Fruit fly (Drosophila melanogaster): ENCODE data around the gene CG13309.

Gene CG13309

DNA sequence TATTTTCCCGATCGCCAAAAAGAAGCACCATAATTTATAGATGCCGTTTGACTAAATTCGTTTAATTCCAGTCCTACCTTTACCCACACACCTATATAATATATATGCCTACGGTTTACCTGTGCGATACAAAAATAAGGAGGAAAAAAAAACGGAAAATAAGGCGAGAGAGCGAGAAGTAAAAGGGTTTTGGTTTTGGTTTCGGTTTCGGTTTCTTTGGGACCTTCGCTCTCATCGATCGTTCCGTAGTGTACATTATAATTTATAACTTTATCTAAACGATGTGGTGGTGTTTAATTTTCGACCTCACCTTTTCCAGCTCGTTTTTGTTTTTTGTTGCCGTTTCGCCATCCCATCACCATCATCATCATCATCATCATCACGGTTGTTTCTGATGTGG, 15.4 kb downstream of the CG13309 start:
- no peak for TF ChIP-seq noc (tag; optimal IDR thresholded peaks at IDR 0.05)

DNA sequence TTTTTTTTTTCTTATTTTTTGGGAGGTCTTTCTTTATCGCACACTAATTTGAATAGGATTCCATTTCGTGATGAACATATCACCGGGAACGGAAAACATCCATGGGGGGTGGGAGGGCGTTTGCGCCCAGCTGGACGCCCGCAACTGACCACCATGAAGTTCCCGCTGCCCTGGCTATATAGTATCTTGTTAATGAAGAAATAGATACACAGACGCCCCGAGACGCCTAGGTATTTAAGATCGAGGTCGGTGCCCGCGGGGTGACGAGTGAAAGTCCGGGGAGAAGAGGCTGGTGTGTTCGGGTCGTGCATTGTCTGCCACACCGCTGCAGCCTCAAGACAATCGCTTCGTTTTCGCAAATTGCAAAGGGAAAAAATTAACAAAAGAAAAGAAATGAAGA, 15.8 kb downstream of the CG13309 start:
- TF ChIP-seq noc (tag; optimal IDR thresholded peaks at IDR 0.05), result no peak

DNA sequence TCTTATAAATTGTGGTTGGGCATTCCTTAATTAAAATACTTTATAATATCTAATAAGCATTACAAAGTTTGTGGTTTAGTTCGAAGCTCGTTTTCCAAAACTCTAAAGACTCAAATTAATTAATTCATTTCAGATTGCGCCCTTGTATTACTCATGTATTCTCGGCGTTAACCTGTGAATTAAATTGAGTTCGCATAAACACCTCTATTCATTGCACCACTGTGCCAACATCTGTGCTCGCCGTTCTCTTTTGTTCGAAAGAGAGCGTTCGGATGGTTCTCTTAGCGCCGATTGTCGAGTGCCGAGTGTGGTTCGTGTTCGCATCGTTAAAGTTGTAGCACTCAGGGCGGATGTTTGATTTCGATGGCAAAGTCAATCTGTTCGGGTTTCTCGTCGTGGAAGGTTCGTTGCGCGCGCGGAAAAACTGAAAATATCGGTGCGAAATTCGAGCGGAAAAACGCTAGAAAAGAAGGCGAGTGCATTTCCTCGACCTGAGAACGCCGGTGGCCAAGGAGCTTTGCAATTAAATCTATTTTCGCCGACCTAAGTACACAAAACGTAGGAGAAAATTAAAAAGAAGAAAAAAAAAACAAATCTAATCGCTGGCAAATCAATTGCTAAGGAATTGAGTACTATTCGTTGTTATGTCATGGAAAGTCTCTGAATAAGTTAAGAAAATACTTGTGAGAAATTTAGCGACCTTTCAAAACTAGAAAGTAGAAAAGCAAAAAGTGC, 17.1 kb downstream of the CG13309 start, which contains the start of gene dally:
Gene dally (plus strand): TSS at position 373 of the 735 bp plus-strand sequence.
- peak; percentile 30 for TF ChIP-seq noc (tag; optimal IDR thresholded peaks at IDR 0.05)

DNA sequence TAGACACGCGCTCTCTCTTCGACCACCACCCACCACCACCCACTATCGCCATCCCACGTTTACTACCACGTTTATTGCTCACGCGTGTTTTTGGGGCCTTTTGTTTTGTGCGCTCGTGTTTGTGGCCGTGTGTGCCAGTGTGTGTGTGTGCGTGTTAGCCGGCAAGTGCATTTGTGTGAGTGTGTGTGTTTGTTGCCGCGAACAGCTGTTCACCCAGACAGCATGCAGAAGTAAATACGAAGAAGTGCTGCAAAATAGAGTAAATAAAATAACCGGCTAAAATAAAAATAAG, 17.6 kb downstream of the CG13309 start:
- TF ChIP-seq noc (tag; optimal IDR thresholded peaks at IDR 0.05), result no peak

DNA sequence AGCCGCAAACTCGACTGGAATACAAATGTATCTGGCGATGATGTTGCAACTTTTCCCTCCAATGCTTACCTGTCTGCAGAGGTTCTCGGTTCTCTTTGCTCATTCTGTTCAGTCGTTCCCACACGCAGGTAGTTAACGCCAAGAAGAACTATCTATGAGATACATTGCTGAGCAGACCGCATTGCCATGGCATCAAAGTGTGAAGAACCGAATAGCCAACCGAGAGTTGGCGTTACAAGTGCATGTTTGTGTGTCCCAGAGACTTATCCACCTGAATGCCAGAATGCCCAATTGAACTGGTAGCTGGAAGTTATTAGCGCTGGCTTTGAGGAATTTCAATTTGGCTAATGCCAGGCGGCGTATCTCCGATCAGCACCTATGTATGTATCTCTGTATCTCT, 19.4 kb downstream of the CG13309 start:
- no peak for TF ChIP-seq noc (tag; optimal IDR thresholded peaks at IDR 0.05)

DNA sequence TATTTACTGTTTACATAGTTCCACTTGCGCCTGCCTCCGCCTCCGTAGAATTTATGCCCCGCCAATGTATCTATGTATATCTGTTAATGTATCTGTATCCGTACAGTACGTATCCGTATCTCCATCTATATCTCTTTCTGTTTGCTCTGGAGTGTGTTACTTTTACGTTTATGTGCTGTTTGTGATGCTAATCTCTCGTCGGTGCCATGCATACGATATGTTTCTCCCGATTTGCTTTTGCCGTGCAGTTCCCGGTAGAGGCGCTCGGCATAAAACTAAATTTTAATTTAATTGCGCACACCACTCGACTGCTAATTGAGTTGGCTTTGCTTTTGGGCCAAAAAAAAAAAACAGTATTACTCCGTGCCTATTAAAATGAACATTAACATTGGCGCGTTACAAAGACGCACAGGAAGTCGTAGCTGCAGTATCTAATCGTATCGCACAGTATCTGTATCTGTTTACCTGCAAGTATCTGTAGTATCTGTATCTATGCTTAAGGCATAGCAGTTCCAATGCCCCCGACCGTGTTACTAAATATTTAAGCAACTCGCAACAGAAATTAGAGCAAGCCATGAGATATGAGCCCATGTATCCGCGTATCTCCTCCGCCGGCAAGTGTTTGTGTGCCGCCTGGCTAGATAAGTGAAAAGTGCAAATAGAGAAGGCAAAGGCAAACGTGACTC, 20.0 kb downstream of the CG13309 start:
- no peak for TF ChIP-seq noc (tag; optimal IDR thresholded peaks at IDR 0.05)

DNA sequence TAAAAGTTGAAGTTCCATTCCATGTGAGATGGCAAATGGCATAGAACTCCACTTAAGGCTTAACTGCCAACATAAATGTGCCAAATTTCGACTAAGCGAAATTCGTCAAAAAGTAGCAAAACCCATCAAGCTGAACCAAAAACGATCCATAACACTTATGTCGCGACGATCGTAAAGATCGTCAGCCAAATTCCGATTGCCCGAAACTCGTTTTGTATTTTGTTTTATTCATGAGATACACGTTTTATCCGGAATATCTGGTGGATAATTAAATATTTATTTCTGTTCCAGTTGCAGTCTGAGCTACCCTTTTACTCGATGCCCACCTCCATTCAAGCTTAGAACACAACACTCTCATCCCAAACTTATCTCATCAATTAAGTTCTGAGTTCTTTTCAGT, 20.8 kb downstream of the CG13309 start:
- TF ChIP-seq noc (tag; optimal IDR thresholded peaks at IDR 0.05), result no peak

DNA sequence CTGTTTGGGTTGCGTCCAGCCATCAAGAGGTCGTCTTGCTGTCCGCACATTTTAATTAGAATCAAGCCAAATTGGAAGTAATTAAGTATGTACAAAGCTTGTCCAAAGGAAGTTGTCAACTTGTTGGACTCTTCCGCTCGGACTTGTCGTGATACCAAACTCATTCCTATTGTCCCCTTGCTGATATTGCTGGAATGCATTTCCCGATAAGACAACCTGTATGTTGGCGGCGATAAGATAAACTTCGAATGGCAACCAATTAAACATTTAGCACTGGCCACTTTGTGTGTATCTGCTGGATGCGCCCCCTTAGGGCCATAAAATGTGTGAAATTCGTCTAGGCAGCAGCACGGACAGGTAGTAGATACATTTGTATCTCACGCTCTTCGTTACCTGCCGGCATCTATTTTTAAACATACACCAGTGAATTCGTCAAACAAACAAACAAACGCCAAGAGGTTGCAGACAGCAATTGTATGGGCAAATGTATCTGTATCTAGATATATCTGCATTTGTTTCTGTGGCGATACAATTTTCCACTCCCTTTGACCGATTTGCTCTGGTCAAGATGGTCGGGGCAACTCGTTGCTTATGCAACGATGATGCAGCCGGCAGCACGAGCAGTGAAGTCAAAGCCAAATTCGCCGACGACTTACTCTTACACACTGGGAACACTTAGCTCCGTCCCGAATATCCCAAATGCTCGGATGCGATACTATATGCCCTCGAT, 22.7 kb downstream of the CG13309 start:
- no peak for TF ChIP-seq noc (tag; optimal IDR thresholded peaks at IDR 0.05)

DNA sequence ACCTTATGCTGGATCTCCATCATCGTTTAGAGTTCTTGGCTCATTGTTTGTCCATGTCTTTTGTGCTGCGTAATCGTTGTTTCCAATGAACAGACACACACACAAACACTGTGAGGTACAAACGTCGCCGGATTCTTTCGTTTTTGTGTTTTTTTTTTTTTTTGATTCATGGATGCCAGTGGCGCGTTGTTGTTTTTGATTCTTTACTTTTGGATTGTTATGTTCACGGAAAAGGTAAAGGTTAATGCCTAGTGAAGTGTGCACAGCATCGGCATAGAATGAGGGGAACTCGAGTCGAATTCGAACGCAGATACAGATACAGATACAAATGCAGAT, 23.2 kb downstream of the CG13309 start:
- TF ChIP-seq noc (tag; optimal IDR thresholded peaks at IDR 0.05), result no peak

DNA sequence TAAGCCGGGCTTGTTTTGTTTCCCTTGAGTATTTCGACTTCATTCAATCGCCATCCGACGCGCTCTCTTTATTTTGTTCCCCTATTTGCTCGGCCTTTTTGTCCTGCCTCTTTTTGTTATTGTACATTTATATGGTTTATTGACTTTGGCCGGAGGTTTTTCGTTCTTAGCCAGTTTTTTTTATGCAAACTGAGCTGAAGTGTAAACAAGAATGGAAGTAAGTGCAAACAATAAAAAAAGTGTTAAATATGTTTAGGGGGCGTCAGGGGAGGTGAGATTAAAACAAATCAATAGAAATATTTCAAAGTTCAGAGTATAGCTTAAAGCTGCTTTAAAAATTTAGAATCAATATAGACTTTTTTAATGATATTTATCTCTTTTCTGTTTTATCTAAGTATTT, 24.3 kb downstream of the CG13309 start:
- TF ChIP-seq noc (tag; optimal IDR thresholded peaks at IDR 0.05), result no peak

DNA sequence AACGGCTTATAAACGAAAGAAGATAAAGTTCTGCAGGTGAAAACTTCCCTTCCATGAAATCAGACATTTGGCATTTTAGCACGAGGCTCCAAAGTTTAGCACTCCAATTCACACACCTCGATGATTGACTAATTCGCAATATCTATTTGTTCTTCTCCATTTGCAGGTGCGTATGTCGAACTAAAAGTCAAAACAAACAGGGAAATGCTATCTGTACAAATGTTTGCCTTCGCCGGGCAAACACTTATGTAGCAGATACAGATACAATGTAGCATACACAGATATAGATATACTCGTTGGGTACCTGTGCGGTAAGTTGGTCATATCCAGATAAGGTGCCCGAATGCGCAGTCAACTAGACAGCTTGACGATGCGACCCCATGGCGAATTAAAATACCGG, 24.7 kb downstream of the CG13309 start:
- TF ChIP-seq noc (tag; optimal IDR thresholded peaks at IDR 0.05), result peak; percentile 47

DNA sequence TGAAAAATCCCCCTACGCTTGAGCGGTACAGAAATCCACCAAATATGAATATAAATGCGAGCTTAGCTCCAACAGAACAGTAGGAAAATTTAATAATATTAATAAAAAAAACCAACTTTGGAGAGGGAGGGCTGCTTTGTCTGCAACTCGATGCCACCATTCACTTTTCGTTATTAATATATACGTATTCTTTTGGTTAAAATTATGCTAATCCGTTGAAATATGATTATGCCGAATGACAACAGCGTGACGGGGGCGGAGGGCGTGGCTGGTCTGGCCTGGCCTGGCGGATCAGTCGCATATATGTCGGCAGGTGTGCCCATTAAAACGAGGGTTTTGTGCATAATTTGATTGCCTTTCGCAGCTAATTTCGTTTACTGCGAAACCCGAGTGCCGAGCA, 25.2 kb downstream of the CG13309 start:
- no peak for TF ChIP-seq noc (tag; optimal IDR thresholded peaks at IDR 0.05)

DNA sequence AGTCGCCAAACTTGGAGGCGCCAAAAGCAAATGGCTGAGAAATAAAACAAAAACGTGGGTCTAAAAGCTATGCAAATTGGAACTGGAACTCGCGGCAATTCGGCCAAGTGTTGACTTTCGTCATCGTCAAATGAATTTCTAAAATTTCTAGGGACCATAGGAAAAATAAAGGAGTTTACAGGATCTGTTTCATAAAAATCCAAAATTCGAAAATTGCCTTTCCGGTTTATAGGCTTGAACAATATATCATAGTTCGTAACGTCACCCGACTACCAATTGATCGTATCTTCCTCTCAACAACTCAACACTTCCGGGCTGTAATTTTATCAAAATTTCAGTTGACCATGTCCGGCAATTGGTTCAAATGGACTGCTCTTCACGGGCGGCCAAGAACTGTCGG, 26.0 kb downstream of the CG13309 start, which contains the start of gene CG32026:
Gene CG32026 (plus strand): TSS at position 301 of the 400 bp plus-strand sequence.
- no peak for TF ChIP-seq noc (tag; optimal IDR thresholded peaks at IDR 0.05)

DNA sequence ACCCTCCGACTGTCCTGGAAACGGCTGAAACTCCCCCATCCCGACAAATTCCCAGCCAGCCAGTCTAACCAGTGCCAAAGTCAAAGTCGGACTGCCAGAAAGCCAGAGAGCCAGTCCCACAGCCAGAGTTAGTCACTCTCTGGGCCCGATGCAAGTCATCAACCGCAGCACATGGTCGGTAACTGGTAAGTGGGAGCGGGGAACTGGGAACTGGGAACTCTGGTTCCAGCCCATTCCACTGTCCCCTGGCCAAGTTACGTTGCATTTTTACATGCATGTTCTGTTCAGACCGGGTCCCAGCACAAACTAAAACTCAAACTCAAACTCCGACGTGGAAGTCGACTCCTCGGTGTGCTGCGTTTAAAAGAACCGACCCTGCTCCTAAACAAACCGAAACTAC, 28.9 kb downstream of the CG13309 start:
- no peak for TF ChIP-seq noc (tag; optimal IDR thresholded peaks at IDR 0.05)

DNA sequence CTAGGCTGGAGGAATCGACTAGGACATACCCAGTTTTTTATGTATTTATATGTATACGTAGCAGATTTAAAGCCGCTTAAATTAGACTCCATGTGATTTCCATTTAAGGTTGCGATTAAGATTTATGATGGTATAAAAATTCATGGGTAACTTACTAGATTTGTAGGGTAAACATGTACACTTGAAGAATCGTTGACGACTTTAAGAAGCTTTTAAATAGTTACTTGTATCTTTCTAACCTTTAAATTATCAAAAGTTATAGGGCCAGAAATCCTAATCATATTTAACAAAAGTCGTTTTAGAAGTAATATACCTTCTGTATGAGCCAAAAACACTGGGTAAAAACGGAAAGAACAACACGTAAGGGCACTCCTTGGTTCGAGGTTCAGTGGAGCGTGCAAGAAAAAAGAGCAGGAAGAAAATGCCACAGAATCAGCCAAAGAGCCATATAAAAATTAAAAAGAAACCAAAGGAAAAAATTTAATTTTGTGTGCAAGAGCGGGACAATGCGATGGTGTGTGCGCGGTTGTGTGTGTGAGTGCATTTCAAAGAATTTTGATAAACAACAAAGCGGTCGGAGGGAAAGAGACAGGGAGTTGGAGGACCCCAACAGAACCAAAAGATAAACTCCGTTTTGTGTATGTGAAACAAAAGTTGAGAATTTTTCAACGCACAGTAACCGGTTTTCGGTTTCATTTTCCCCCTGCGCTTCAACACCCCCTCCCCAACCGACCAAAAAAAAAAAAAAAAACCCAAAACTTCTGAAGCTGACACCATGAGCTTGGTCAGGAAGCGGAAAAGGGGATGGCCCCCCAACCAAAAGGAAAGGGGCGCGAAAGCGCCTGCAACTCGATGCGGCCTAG, 29.6 kb downstream of the CG13309 start:
- no peak for TF ChIP-seq noc (tag; optimal IDR thresholded peaks at IDR 0.05)

DNA sequence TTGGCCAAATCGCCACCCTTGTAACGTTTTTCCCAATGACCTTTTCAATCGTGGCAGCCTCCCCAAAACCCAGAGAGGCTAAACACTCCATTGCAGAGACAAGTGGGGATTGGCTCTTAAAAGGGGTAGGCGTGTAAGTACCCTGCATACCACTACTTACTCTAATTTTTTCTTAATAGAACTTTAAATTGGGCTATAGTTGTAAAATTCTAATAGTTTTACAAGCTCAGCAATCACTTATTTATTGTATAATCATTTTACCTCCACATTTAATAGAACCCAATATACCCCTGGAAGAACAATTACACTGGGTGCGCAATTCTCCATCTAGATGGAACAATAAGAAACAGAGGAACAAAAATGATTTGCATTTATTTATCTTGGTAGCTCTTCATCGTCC, 31.6 kb downstream of the CG13309 start:
- peak; percentile 15 for TF ChIP-seq noc (tag; optimal IDR thresholded peaks at IDR 0.05)
